Fruit fly (Drosophila melanogaster): Measurements from ENCODE around the gene CG1265.

CG1265 gene

DNA sequence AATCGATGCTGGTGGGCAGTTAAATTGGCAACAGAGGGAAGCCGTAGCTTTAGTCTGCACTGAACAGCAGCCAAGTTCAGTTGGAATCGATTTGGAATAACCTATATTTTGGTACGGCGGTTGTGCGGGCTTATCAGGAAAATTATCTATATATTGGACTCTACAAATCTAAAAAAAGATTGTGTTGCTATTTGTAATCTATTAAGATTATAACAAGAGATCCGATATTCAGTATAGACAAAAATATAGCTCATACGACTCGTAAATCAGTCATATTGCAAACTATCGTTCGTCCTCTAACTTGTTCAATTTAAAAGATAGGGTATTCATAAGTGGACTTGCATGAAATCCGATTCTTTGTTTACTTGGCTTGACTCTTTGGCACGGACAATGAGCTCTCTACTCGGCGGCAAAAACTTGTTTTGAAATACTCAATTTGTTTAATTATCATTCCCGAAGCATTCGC lies 34.0 kb downstream of the CG1265 start, which contains the start of gene Hexo1 (continued):
- TF ChIP-seq CG11560 (tag; IDR thresholded peaks at IDR 0.05) (no peak), chif (GFP tag; optimal IDR thresholded peaks at IDR 0.05) (no peak), Lim3 (GFP tag; IDR thresholded peaks at IDR 0.05) (no peak), CG17912 (GFP tag; optimal IDR thresholded peaks at IDR 0.05) (no peak), sna (GFP tag; IDR thresholded peaks at IDR 0.05; ENCODE audit: partially characterized antibody) (no peak), CG17385 (GFP tag; optimal IDR thresholded peaks at IDR 0.05) (peak; percentile 36), BEAF-32 (GFP tag; optimal IDR thresholded peaks at IDR 0.05) (no peak), nmo (GFP tag; optimal IDR thresholded peaks at IDR 0.05) (peak; percentile 35), gsb-n (tag; optimal IDR thresholded peaks at IDR 0.05) (no peak), CG17328 (GFP tag; IDR thresholded peaks at IDR 0.05) (no peak), CG17802 (tag; optimal IDR thresholded peaks at IDR 0.05) (no peak), eyg (GFP tag; optimal IDR thresholded peaks at IDR 0.05) (no peak), en (GFP tag; optimal IDR thresholded peaks at IDR 0.05) (no peak), CG42726 (GFP tag; IDR thresholded peaks at IDR 0.05; ENCODE audit: partially characterized antibody) (no peak), kni (GFP tag; optimal IDR thresholded peaks at IDR 0.05) (peak; percentile 11), ci (GFP tag; IDR thresholded peaks at IDR 0.05) (peak; percentile 56; the same call in 1 of the 3 replicates), Sry-δ (GFP tag; optimal IDR thresholded peaks at IDR 0.05) (no peak), yki (optimal IDR thresholded peaks at IDR 0.05) (no peak), H2.0 (GFP tag; IDR thresholded peaks at IDR 0.05) (no peak), CG18011 (GFP tag; optimal IDR thresholded peaks at IDR 0.05) (peak; percentile 23), jumu (GFP tag; optimal IDR thresholded peaks at IDR 0.05) (no peak), trem (tag; optimal IDR thresholded peaks at IDR 0.05) (no peak), da (GFP tag; optimal IDR thresholded peaks at IDR 0.05) (no peak), CG12155 (GFP tag; optimal IDR thresholded peaks at IDR 0.05) (no peak), CG10979 (tag; optimal IDR thresholded peaks at IDR 0.05) (peak; percentile 21), CG7556 (GFP tag; optimal IDR thresholded peaks at IDR 0.05) (peak; percentile 29), CG10267 (tag; optimal IDR thresholded peaks at IDR 0.05) (peak; percentile 8), hbn (GFP tag; IDR thresholded peaks at IDR 0.05; ENCODE audit: partially characterized antibody) (no peak), amos (GFP tag; IDR thresholded peaks at IDR 0.05; ENCODE audit: partially characterized antibody) (no peak), CG4707 (GFP tag; optimal IDR thresholded peaks at IDR 0.05) (no peak), schlank (tag; optimal IDR thresholded peaks at IDR 0.05) (no peak), CG10565 (GFP tag; optimal IDR thresholded peaks at IDR 0.05) (no peak), az2 (GFP tag; optimal IDR thresholded peaks at IDR 0.05) (no peak), CG10543 (GFP tag; optimal IDR thresholded peaks at IDR 0.05) (no peak), CG15269 (tag; optimal IDR thresholded peaks at IDR 0.05) (peak; percentile 65), mirr (GFP tag; optimal IDR thresholded peaks at IDR 0.05) (no peak), CG10274 (GFP tag; optimal IDR thresholded peaks at IDR 0.05) (no peak), CG12942 (GFP tag; optimal IDR thresholded peaks at IDR 0.05) (no peak), CG8388 (GFP tag; optimal IDR thresholded peaks at IDR 0.05) (no peak), ara (GFP tag; IDR thresholded peaks at IDR 0.05) (no peak), lola (GFP tag; optimal IDR thresholded peaks at IDR 0.05) (no peak), fd96Cb (tag; optimal IDR thresholded peaks at IDR 0.05) (no peak), pum (GFP tag; optimal IDR thresholded peaks at IDR 0.05) (no peak), CG11723 (GFP tag; optimal IDR thresholded peaks at IDR 0.05) (no peak), CG31441 (GFP tag; IDR thresholded peaks at IDR 0.05) (no peak), NK7.1 (GFP tag; optimal IDR thresholded peaks at IDR 0.05) (no peak), CG32772 (GFP tag; IDR thresholded peaks at IDR 0.05) (no peak), CrebB (tag; optimal IDR thresholded peaks at IDR 0.05) (peak; percentile 23), CG9727 (GFP tag; optimal IDR thresholded peaks at IDR 0.05) (no peak), C15 (GFP tag; IDR thresholded peaks at IDR 0.05) (no peak), chm (GFP tag; IDR thresholded peaks at IDR 0.05) (no peak)
